Fruit fly (Drosophila melanogaster): Measurements from ENCODE around the gene CG3842.

The CG3842 gene

DNA sequence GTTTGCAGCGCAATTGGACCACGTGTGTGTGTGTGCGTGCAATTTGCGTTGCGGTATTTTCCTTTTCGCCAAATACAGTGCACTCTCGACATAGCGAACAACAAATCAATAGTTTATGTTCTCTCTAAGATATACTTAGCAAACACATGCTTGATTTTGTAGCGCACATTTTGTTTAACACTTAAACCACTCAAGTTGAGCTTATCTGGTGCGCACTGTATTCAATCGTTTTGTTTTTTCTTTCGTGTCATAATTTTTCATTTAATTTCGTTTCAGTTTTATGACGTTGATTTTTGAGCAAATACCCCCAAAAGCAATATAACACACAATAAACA is 28.8 kb downstream of the CG3842 start (continued):
- TF ChIP-seq CG8632 (GFP tag; optimal IDR thresholded peaks at IDR 0.05): peak; percentile 83
- TF ChIP-seq Hr4 (GFP tag; optimal IDR thresholded peaks at IDR 0.05): peak; percentile 95
- TF ChIP-seq Hr38 (GFP tag; optimal IDR thresholded peaks at IDR 0.05): peak; percentile 83
- TF ChIP-seq ss (GFP tag; optimal IDR thresholded peaks at IDR 0.05): peak; percentile 41 to 70
- peak; percentile 71 for TF ChIP-seq Ets96B (tag; optimal IDR thresholded peaks at IDR 0.05)
- peak; percentile 63 to 77 for TF ChIP-seq salr (GFP tag; optimal IDR thresholded peaks at IDR 0.05)
- peak; percentile 54 for TF ChIP-seq CG6808 (GFP tag; optimal IDR thresholded peaks at IDR 0.05)
- peak; percentile 94 for TF ChIP-seq Met (GFP tag; optimal IDR thresholded peaks at IDR 0.05)
- TF ChIP-seq dsx (GFP tag; optimal IDR thresholded peaks at IDR 0.05; ENCODE audit: poor library complexity, severe bottlenecking): peak; percentile 57
- TF ChIP-seq CG15336 (GFP tag; IDR thresholded peaks at IDR 0.05): peak; percentile 96
- peak; percentile 97 for TF ChIP-seq Eip78C (GFP tag)
- TF ChIP-seq Ets21C (GFP tag; optimal IDR thresholded peaks at IDR 0.05): peak; percentile 93
- TF ChIP-seq cyc (GFP tag; optimal IDR thresholded peaks at IDR 0.05): peak; percentile 96
- peak; percentile 78 for TF ChIP-seq CG3032 (tag; optimal IDR thresholded peaks at IDR 0.05)
- TF ChIP-seq Sox102F (GFP tag; optimal IDR thresholded peaks at IDR 0.05): peak; percentile 94
- peak; percentile 91 for TF ChIP-seq Gug (GFP tag; IDR thresholded peaks at IDR 0.05)
- TF ChIP-seq CG6854 (GFP tag; optimal IDR thresholded peaks at IDR 0.05): peak; percentile 60
- peak; percentile 90 for TF ChIP-seq CG6792 (GFP tag; optimal IDR thresholded peaks at IDR 0.05)
- TF ChIP-seq CG6163 (GFP tag; IDR thresholded peaks at IDR 0.05): peak; percentile 97
- peak; percentile 93 for TF ChIP-seq CG32006 (GFP tag; optimal IDR thresholded peaks at IDR 0.05)
- peak; percentile 94 for TF ChIP-seq pdm3 (GFP tag; optimal IDR thresholded peaks at IDR 0.05)
- TF ChIP-seq CG8319 (GFP tag; optimal IDR thresholded peaks at IDR 0.05): peak; percentile 80
- TF ChIP-seq svp (GFP tag): peak; percentile 96
- peak; percentile 60 for TF ChIP-seq fd59A (GFP tag; optimal IDR thresholded peaks at IDR 0.05)
- TF ChIP-seq dac (GFP tag; optimal IDR thresholded peaks at IDR 0.05): peak; percentile 87
- TF ChIP-seq Lpt (GFP tag; optimal IDR thresholded peaks at IDR 0.05): peak; percentile 87
- TF ChIP-seq CG11294 (GFP tag; IDR thresholded peaks at IDR 0.05): peak; percentile 93
- peak; percentile 92 for TF ChIP-seq vri (GFP tag; optimal IDR thresholded peaks at IDR 0.05)
- peak; percentile 85 for TF ChIP-seq achi (GFP tag; optimal IDR thresholded peaks at IDR 0.05)
- peak; percentile 92 for TF ChIP-seq Smox (GFP tag; optimal IDR thresholded peaks at IDR 0.05)
- TF ChIP-seq eg (GFP tag; IDR thresholded peaks at IDR 0.05): peak; percentile 98
- TF ChIP-seq esn (GFP tag; optimal IDR thresholded peaks at IDR 0.05): peak; percentile 94
- TF ChIP-seq spab (GFP tag; optimal IDR thresholded peaks at IDR 0.05): peak; percentile 62
- TF ChIP-seq Sox14 (GFP tag; optimal IDR thresholded peaks at IDR 0.05): peak; percentile 95
- peak; percentile 84 for TF ChIP-seq CG16779 (tag; optimal IDR thresholded peaks at IDR 0.05)
- TF ChIP-seq CG10669 (GFP tag; optimal IDR thresholded peaks at IDR 0.05): peak; percentile 81
- TF ChIP-seq acj6 (GFP tag; optimal IDR thresholded peaks at IDR 0.05): peak; percentile 87
- TF ChIP-seq Blimp-1 (GFP tag; optimal IDR thresholded peaks at IDR 0.05): peak; percentile 76
- TF ChIP-seq CG6276 (GFP tag; optimal IDR thresholded peaks at IDR 0.05): peak; percentile 91
- peak; percentile 66 for TF ChIP-seq fd85E (GFP tag; optimal IDR thresholded peaks at IDR 0.05)

dm6 chrX:6372769-6373197 is 35.2 kb downstream of the CG3842 start, which contains the start of gene PpV:
Gene PpV (minus strand): TSS chrX:6372915.
- no peak for TF ChIP-seq CG3919 (GFP tag; optimal IDR thresholded peaks at IDR 0.05)
- peak; percentile 21 for TF ChIP-seq Sox14 (GFP tag; optimal IDR thresholded peaks at IDR 0.05)
- TF ChIP-seq Met (GFP tag; optimal IDR thresholded peaks at IDR 0.05): no peak
- TF ChIP-seq fkh (GFP tag; optimal IDR thresholded peaks at IDR 0.05): peak; percentile 55
- no peak for TF ChIP-seq eg (GFP tag; IDR thresholded peaks at IDR 0.05)
- TF ChIP-seq Eip78C (GFP tag): peak; percentile 14
- TF ChIP-seq CG3032 (tag; optimal IDR thresholded peaks at IDR 0.05): peak; percentile 5
- peak; percentile 28 for TF ChIP-seq achi (GFP tag; optimal IDR thresholded peaks at IDR 0.05)
- peak; percentile 14 for TF ChIP-seq dsx (GFP tag; optimal IDR thresholded peaks at IDR 0.05; ENCODE audit: poor library complexity, severe bottlenecking)
- TF ChIP-seq topi (GFP tag; optimal IDR thresholded peaks at IDR 0.05): peak; percentile 2

Measured in whole organism, prepupa.